Fruit fly (Drosophila melanogaster): ENCODE measurements around the gene PrBP.

Gene PrBP

DNA sequence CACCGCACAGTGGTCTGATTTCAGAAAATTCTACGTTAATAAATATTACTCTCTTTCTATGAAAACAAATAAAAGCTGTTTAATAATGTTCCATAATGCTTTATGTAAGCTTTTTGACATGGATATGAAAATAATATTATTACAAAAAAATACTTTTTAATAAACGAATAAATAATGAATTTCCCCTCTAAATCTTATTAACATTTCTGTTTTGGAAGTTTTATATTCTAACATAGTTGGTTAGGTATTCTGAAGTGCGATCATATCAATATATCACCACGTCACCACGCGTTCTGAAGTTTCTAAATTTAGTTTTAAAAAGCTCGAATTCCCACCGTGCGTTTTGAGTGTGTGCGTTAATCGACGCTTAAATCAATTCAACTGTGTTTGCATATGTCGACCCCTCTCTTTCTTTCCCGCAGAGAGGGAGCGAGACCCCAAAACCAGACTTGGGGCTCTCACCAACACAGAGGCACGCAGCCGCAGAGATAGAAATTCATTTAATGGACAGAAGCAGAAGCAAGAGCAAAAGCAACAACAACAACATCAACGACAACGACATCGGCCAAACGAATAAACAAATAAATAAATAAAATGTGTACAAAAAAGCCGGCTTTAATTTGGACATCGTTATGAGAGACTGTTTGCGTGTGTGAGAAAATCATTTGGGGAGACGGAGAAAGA is 5.7 kb upstream of the PrBP start (continued):
- peak; percentile 56 for TF ChIP-seq slp2 (GFP tag; optimal IDR thresholded peaks at IDR 0.05)
- no peak for TF ChIP-seq Lpt (GFP tag; optimal IDR thresholded peaks at IDR 0.05)
- no peak for TF ChIP-seq bbx (GFP tag; IDR thresholded peaks at IDR 0.05; ENCODE audit: partially characterized antibody)
- peak; percentile 57 for TF ChIP-seq CG34422 (GFP tag; IDR thresholded peaks at IDR 0.05)
- TF ChIP-seq CG11695 (GFP tag; IDR thresholded peaks at IDR 0.05) = peak; percentile 90
- TF ChIP-seq pnt (GFP tag; optimal IDR thresholded peaks at IDR 0.05) = peak; percentile 33
- peak; percentile 50 for TF ChIP-seq repo (GFP tag; optimal IDR thresholded peaks at IDR 0.05)
- peak; percentile 63; the same call in 2 of the 3 replicates for TF ChIP-seq CG2889 (GFP tag; IDR thresholded peaks at IDR 0.05)
- peak; percentile 35 for TF ChIP-seq fu2 (GFP tag; optimal IDR thresholded peaks at IDR 0.05)
- TF ChIP-seq CG4424 (GFP tag; optimal IDR thresholded peaks at IDR 0.05) = peak; percentile 89
- peak; percentile 37 for TF ChIP-seq CTCF (GFP tag; optimal IDR thresholded peaks at IDR 0.05)
- TF ChIP-seq Antp (GFP tag; optimal IDR thresholded peaks at IDR 0.05) = peak; percentile 31
- peak; percentile 74; the same call in 2 of the 3 replicates for TF ChIP-seq croc (GFP tag; conservative IDR thresholded peaks at IDR 0.05)
- TF ChIP-seq CG43689 (GFP tag; IDR thresholded peaks at IDR 0.05) = peak; percentile 43; the same call in 1 of the 2 replicates
- TF ChIP-seq luna (GFP tag; optimal IDR thresholded peaks at IDR 0.05) = no peak
- TF ChIP-seq stwl (tag; optimal IDR thresholded peaks at IDR 0.05) = no peak
- TF ChIP-seq crc (GFP tag; optimal IDR thresholded peaks at IDR 0.05) = peak; percentile 27
- peak; percentile 73 for TF ChIP-seq Hand (GFP tag; optimal IDR thresholded peaks at IDR 0.05)
- TF ChIP-seq caup (GFP tag; optimal IDR thresholded peaks at IDR 0.05; ENCODE audit: severe bottlenecking) = peak; percentile 86
- peak; percentile 93 for TF ChIP-seq CG15269 (tag; optimal IDR thresholded peaks at IDR 0.05)
- TF ChIP-seq Poxn (GFP tag; IDR thresholded peaks at IDR 0.05) = no peak
- no peak; the same call in 1 of the 2 replicates for TF ChIP-seq CG10366 (GFP tag; IDR thresholded peaks at IDR 0.05)
- TF ChIP-seq Elba2 (GFP tag; optimal IDR thresholded peaks at IDR 0.05) = no peak
- TF ChIP-seq CG14441 (GFP tag; IDR thresholded peaks at IDR 0.05) = 0 out of 2 replicates have a peak, but pooled peaks have one; percentile 63
- TF ChIP-seq Sox100B (GFP tag; optimal IDR thresholded peaks at IDR 0.05) = peak; percentile 96
- peak; percentile 98 for TF ChIP-seq CG17361 (GFP tag; IDR thresholded peaks at IDR 0.05)
- TF ChIP-seq bowl (GFP tag; IDR thresholded peaks at IDR 0.05) = no peak
- TF ChIP-seq CG17912 (GFP tag; optimal IDR thresholded peaks at IDR 0.05) = peak; percentile 14
- peak; percentile 76 for TF ChIP-seq sqz (GFP tag; optimal IDR thresholded peaks at IDR 0.05)
- TF ChIP-seq CG6175 (GFP tag; IDR thresholded peaks at IDR 0.05) = 0 out of 3 replicates have a peak, but pooled peaks have one; percentile 18
- peak; percentile 88 for TF ChIP-seq CG17385 (GFP tag; optimal IDR thresholded peaks at IDR 0.05)
- TF ChIP-seq zen2 (GFP tag; IDR thresholded peaks at IDR 0.05; ENCODE audit: partially characterized antibody) = no peak
- peak; percentile 78 for TF ChIP-seq Ada2b (GFP tag; IDR thresholded peaks at IDR 0.05)
- TF ChIP-seq CG10267 (tag; optimal IDR thresholded peaks at IDR 0.05) = peak; percentile 87
- peak; percentile 70 for TF ChIP-seq CG32532 (GFP tag; IDR thresholded peaks at IDR 0.05)
- TF ChIP-seq ara (GFP tag; IDR thresholded peaks at IDR 0.05) = peak; percentile 46; the same call in 1 of the 2 replicates
- peak; percentile 78 for TF ChIP-seq lab (GFP tag; optimal IDR thresholded peaks at IDR 0.05)
- TF ChIP-seq crol (GFP tag; IDR thresholded peaks at IDR 0.05) = no peak
- peak; percentile 85 for TF ChIP-seq run (tag; optimal IDR thresholded peaks at IDR 0.05)
- peak; percentile 78 for TF ChIP-seq lmd (GFP tag; IDR thresholded peaks at IDR 0.05)
- TF ChIP-seq fd64A (GFP tag; optimal IDR thresholded peaks at IDR 0.05) = peak; percentile 57
- TF ChIP-seq jumu (GFP tag; optimal IDR thresholded peaks at IDR 0.05) = peak; percentile 46
- TF ChIP-seq CG17359 (tag; optimal IDR thresholded peaks at IDR 0.05) = peak; percentile 83
- TF ChIP-seq ssp (GFP tag; IDR thresholded peaks at IDR 0.05) = peak; percentile 59; the same call in 1 of the 2 replicates
- peak; percentile 48 for TF ChIP-seq CG16863 (GFP tag; optimal IDR thresholded peaks at IDR 0.05)
- peak; percentile 60 for TF ChIP-seq al (GFP tag; IDR thresholded peaks at IDR 0.05)
- TF ChIP-seq HLHmδ (GFP tag; optimal IDR thresholded peaks at IDR 0.05) = peak; percentile 23
- TF ChIP-seq CG18619 (GFP tag; optimal IDR thresholded peaks at IDR 0.05) = peak; percentile 92
- peak; percentile 17 for TF ChIP-seq tup (GFP tag; optimal IDR thresholded peaks at IDR 0.05)
- TF ChIP-seq HHEX (GFP tag; optimal IDR thresholded peaks at IDR 0.05) = peak; percentile 84

Data from whole organism, embryonic.